Worm (Caenorhabditis elegans) whole organism, early embryonic: ENCODE data around the gene C49G7.7.

Experiments used
- aly-1 ChIP-seq: sonication (generic microtip); optimal IDR thresholded peaks from 2 replicates; lab custom pipeline; 2016; ENCODE audit warnings: missing genetic modification characterization, missing compliant biosample characterization
- ama-1 ChIP-seq: fragments of 150-350 bp; optimal IDR thresholded peaks from 2 replicates; lab custom pipeline; 2014
- ceh-36 ChIP-seq: sonication (generic microtip); optimal IDR thresholded peaks from 2 replicates; lab custom pipeline; 2016; ENCODE audit warnings: missing genetic modification characterization, inconsistent platforms, missing compliant biosample characterization
- ets-7 ChIP-seq: sonication (generic microtip); optimal IDR thresholded peaks from 2 replicates; lab custom pipeline; 2016; ENCODE audit warnings: missing genotype, missing genetic modification characterization, missing compliant biosample characterization
- flt-1 ChIP-seq: fragments of 200-800 bp; sonication (Bioruptor generic); IDR thresholded peaks from 2 replicates; pipeline ENCODE4 v1.3.6; 2022; ENCODE audit warnings: missing genetic modification characterization, missing compliant biosample characterization
- hmbx-1 ChIP-seq: sonication (generic microtip); optimal IDR thresholded peaks from 2 replicates; lab custom pipeline; 2016; ENCODE audit warnings: mild to moderate bottlenecking, missing genetic modification characterization, missing compliant biosample characterization
- hmg-4 ChIP-seq: fragments of 200-800 bp; sonication (Bioruptor generic); optimal IDR thresholded peaks from 2 replicates; lab custom pipeline; 2018; ENCODE audit warnings: mild to moderate bottlenecking, missing genetic modification characterization, missing compliant biosample characterization
- pes-1 ChIP-seq: fragments of 200-800 bp; sonication (Bioruptor generic); IDR thresholded peaks from 2 replicates; pipeline ENCODE4 v1.3.6; 2022; ENCODE audit warnings: missing genetic modification reagents, missing genetic modification characterization, missing compliant biosample characterization
- tbx-11 ChIP-seq: fragments of 200-800 bp; sonication (Bioruptor generic); IDR thresholded peaks from 2 replicates; pipeline ENCODE4 v1.3.6; 2022; ENCODE audit warnings: missing genetic modification characterization, missing compliant biosample characterization

ce11 chrV:4018591-4018990 lies 15.7 kb upstream of the C49G7.7 start:
- TF ChIP-seq hmbx-1 (tag; lab: Kevin White, UChicago) (no peak), ama-1 (lab: Kevin White, UChicago) (no peak), tbx-11 (GFP tag; lab: Robert Waterston, UW) (no peak), ceh-36 (tag; lab: Kevin White, UChicago) (no peak), ets-7 (tag; lab: Kevin White, UChicago) (no peak), aly-1 (tag; lab: Kevin White, UChicago) (no peak), hmg-4 (GFP tag; lab: Kevin White, UChicago) (no peak), pes-1 (GFP tag; lab: Robert Waterston, UW) (no peak), flt-1 (GFP tag; lab: Robert Waterston, UW) (no peak)
